Fruit fly (Drosophila melanogaster) whole organism, prepupa: Measurements from ENCODE around the gene Tektin-C.

Source experiments
- CG10631 ChIP-seq: fragments of 200-800 bp; sonication (Bioruptor generic); optimal IDR thresholded peaks from 2 replicates; lab custom pipeline; 2016; ENCODE audit warnings: missing biosample characterization, missing genetic modification characterization
- CG10669 ChIP-seq: fragments of 200-800 bp; sonication (Bioruptor generic); optimal IDR thresholded peaks from 3 replicates; lab custom pipeline; 2018; ENCODE audit warnings: missing biosample characterization, mild to moderate bottlenecking, missing genetic modification characterization, moderate library complexity
- CG11762 ChIP-seq: fragments of 200-800 bp; sonication (Bioruptor generic); optimal IDR thresholded peaks from 3 replicates; lab custom pipeline; 2016; ENCODE audit warnings: missing biosample characterization, missing genetic modification characterization; ENCODE audit not compliant: insufficient read depth
- CG11902 ChIP-seq: fragments of 200-800 bp; sonication (Bioruptor generic); optimal IDR thresholded peaks from 3 replicates; lab custom pipeline; 2016; ENCODE audit warnings: missing biosample characterization, missing genetic modification characterization
- CG15336 ChIP-seq: fragments of 200-800 bp; sonication (Bioruptor generic); IDR thresholded peaks from 2 replicates; pipeline ENCODE4 v1.3.6; 2022; ENCODE audit warnings: missing biosample characterization, missing genetic modification characterization
- CG16779 ChIP-seq: fragments of 200-800 bp; sonication (Bioruptor generic); optimal IDR thresholded peaks from 3 replicates; lab custom pipeline; 2017; ENCODE audit warnings: missing biosample characterization, mild to moderate bottlenecking, missing genetic modification characterization
- CG31627 ChIP-seq: fragments of 200-800 bp; sonication (Bioruptor generic); optimal IDR thresholded peaks from 3 replicates; lab custom pipeline; 2016; ENCODE audit warnings: missing biosample characterization, missing genetic modification characterization
- CG34406 ChIP-seq: fragments of 200-800 bp; sonication (Bioruptor generic); optimal IDR thresholded peaks from 3 replicates; lab custom pipeline; 2016; ENCODE audit warnings: missing biosample characterization, missing genetic modification characterization
- CG3919 ChIP-seq: fragments of 200-800 bp; sonication (Bioruptor generic); optimal IDR thresholded peaks from 3 replicates; lab custom pipeline; 2016; ENCODE audit warnings: missing biosample characterization, missing genetic modification characterization
- CG4318 ChIP-seq: fragments of 200-800 bp; sonication (Bioruptor generic); optimal IDR thresholded peaks from 3 replicates; lab custom pipeline; 2017; ENCODE audit warnings: missing biosample characterization, mild to moderate bottlenecking, missing genetic modification characterization
- CG6163 ChIP-seq: fragments of 200-800 bp; sonication (Bioruptor generic); IDR thresholded peaks from 3 replicates; pipeline ENCODE4 v1.3.6; 2022; ENCODE audit warnings: missing biosample characterization, missing genetic modification characterization
- CG6276 ChIP-seq: fragments of 200-800 bp; sonication (Bioruptor generic); optimal IDR thresholded peaks from 2 replicates; lab custom pipeline; 2017; ENCODE audit warnings: missing biosample characterization, mild to moderate bottlenecking, missing genetic modification characterization
- CG6808 ChIP-seq: fragments of 200-800 bp; sonication (Bioruptor generic); optimal IDR thresholded peaks from 3 replicates; lab custom pipeline; 2017; ENCODE audit warnings: missing biosample characterization, missing genetic modification characterization, mild to moderate bottlenecking, moderate library complexity, missing genetic modification reagents
- CG6854 ChIP-seq: fragments of 200-800 bp; sonication (Bioruptor generic); optimal IDR thresholded peaks from 2 replicates; lab custom pipeline; 2017; ENCODE audit warnings: missing biosample characterization, mild to moderate bottlenecking, missing genetic modification characterization
- CG7368 ChIP-seq: fragments of 200-800 bp; sonication (Bioruptor generic); optimal IDR thresholded peaks from 3 replicates; lab custom pipeline; 2016; ENCODE audit warnings: missing biosample characterization, missing genetic modification characterization
- CG8319 ChIP-seq: fragments of 200-800 bp; sonication (Bioruptor generic); optimal IDR thresholded peaks from 3 replicates; lab custom pipeline; 2016; ENCODE audit warnings: missing biosample characterization, missing genetic modification characterization
- CG8632 ChIP-seq: fragments of 200-800 bp; sonication (Bioruptor generic); optimal IDR thresholded peaks from 3 replicates; lab custom pipeline; 2016; ENCODE audit warnings: missing biosample characterization, missing genetic modification characterization
- CG9139 ChIP-seq: fragments of 200-800 bp; sonication (Bioruptor generic); optimal IDR thresholded peaks from 3 replicates; lab custom pipeline; 2017; ENCODE audit warnings: missing biosample characterization, mild to moderate bottlenecking, missing genetic modification characterization
- Eip78C ChIP-seq: fragments of 200-800 bp; sonication (Bioruptor generic); peaks from one replicate; lab custom pipeline; 2016; ENCODE audit warnings: missing biosample characterization, missing genetic modification characterization
- Ets21C ChIP-seq: fragments of 200-800 bp; sonication (Bioruptor generic); optimal IDR thresholded peaks from 3 replicates; lab custom pipeline; 2016; ENCODE audit warnings: missing biosample characterization, missing genetic modification characterization
- Gug ChIP-seq: fragments of 200-800 bp; sonication (Bioruptor generic); IDR thresholded peaks from 2 replicates; pipeline ENCODE4 v1.3.6; 2022; ENCODE audit warnings: missing biosample characterization, missing genetic modification characterization
- Hr38 ChIP-seq: sonication (Bioruptor generic); optimal IDR thresholded peaks from 2 replicates; lab custom pipeline; 2016; ENCODE audit warnings: missing biosample characterization, missing genetic modification characterization
- Hr39 ChIP-seq: fragments of 200-800 bp; sonication (Bioruptor generic); optimal IDR thresholded peaks from 2 replicates; lab custom pipeline; 2016; ENCODE audit warnings: missing biosample characterization, missing genetic modification characterization
- Hr4 ChIP-seq: fragments of 200-800 bp; sonication (Bioruptor generic); optimal IDR thresholded peaks from 3 replicates; lab custom pipeline; 2016; ENCODE audit warnings: missing biosample characterization, missing genetic modification characterization
- Lpt ChIP-seq: fragments of 200-800 bp; sonication (Bioruptor generic); optimal IDR thresholded peaks from 3 replicates; lab custom pipeline; 2016; ENCODE audit warnings: missing biosample characterization, missing genetic modification characterization
- Smox ChIP-seq: fragments of 200-800 bp; sonication (Bioruptor generic); optimal IDR thresholded peaks from 3 replicates; lab custom pipeline; 2016; ENCODE audit warnings: missing biosample characterization, missing genetic modification characterization
- Sox102F ChIP-seq: fragments of 200-800 bp; sonication (Bioruptor generic); optimal IDR thresholded peaks from 2 replicates; lab custom pipeline; 2016; ENCODE audit warnings: missing biosample characterization, mild to moderate bottlenecking, missing genetic modification characterization
- Sox14 ChIP-seq: fragments of 200-800 bp; sonication (Bioruptor generic); optimal IDR thresholded peaks from 3 replicates; lab custom pipeline; 2016; ENCODE audit warnings: missing biosample characterization, missing genetic modification characterization
- Sox15 ChIP-seq: fragments of 200-800 bp; sonication (Bioruptor generic); optimal IDR thresholded peaks from 3 replicates; lab custom pipeline; 2016; ENCODE audit warnings: missing biosample characterization, missing genetic modification characterization
- achi ChIP-seq: fragments of 200-800 bp; sonication (Bioruptor generic); optimal IDR thresholded peaks from 3 replicates; lab custom pipeline; 2016; ENCODE audit warnings: missing biosample characterization, missing genetic modification characterization
- cyc ChIP-seq: fragments of 200-800 bp; sonication (Bioruptor generic); optimal IDR thresholded peaks from 3 replicates; lab custom pipeline; 2016; ENCODE audit warnings: missing biosample characterization, missing genetic modification characterization
- dac ChIP-seq: fragments of 200-800 bp; sonication (Bioruptor generic); optimal IDR thresholded peaks from 2 replicates; lab custom pipeline; 2017; ENCODE audit warnings: missing biosample characterization, mild to moderate bottlenecking, missing genetic modification characterization
- dsx ChIP-seq: fragments of 200-800 bp; optimal IDR thresholded peaks from 3 replicates; lab custom pipeline; 2019; ENCODE audit warnings: missing biosample characterization, mild to moderate bottlenecking, missing genetic modification characterization, moderate library complexity; ENCODE audit not compliant: poor library complexity, severe bottlenecking
- eg ChIP-seq: fragments of 200-800 bp; sonication (Bioruptor generic); IDR thresholded peaks from 3 replicates; pipeline ENCODE4 v1.3.6; 2022; ENCODE audit warnings: missing biosample characterization, missing genetic modification characterization
- esn ChIP-seq: fragments of 200-800 bp; sonication (Bioruptor generic); optimal IDR thresholded peaks from 2 replicates; lab custom pipeline; 2016; ENCODE audit warnings: missing biosample characterization, mild to moderate bottlenecking, missing genetic modification characterization, moderate library complexity
- fd85E ChIP-seq: fragments of 200-800 bp; sonication (Bioruptor generic); optimal IDR thresholded peaks from 3 replicates; lab custom pipeline; 2016; ENCODE audit warnings: missing biosample characterization, missing genetic modification characterization
- fkh ChIP-seq: fragments of 200-800 bp; sonication (Bioruptor generic); optimal IDR thresholded peaks from 3 replicates; lab custom pipeline; 2017; ENCODE audit warnings: missing biosample characterization, mild to moderate bottlenecking, missing genetic modification characterization, moderate library complexity
- lz ChIP-seq: fragments of 200-800 bp; sonication (Bioruptor generic); optimal IDR thresholded peaks from 3 replicates; lab custom pipeline; 2016; ENCODE audit warnings: missing biosample characterization, missing genetic modification characterization
- pdm3 ChIP-seq: fragments of 200-800 bp; sonication (Bioruptor generic); optimal IDR thresholded peaks from 3 replicates; lab custom pipeline; 2016; ENCODE audit warnings: missing biosample characterization, missing genetic modification characterization
- spab ChIP-seq: fragments of 200-800 bp; sonication (Bioruptor generic); optimal IDR thresholded peaks from 2 replicates; lab custom pipeline; 2017; ENCODE audit warnings: missing biosample characterization, mild to moderate bottlenecking, missing genetic modification characterization, missing genetic modification reagents
- ss ChIP-seq, 2 experiments: fragments of 200-800 bp; sonication (Bioruptor generic); optimal IDR thresholded peaks; 2 replicates in 1 of 2; 3 replicates in 1 of 2; lab custom pipeline; 2017 to 2018; ENCODE audit warnings: mild to moderate bottlenecking in 2 of 2, missing biosample characterization in 2 of 2, missing genetic modification characterization in 2 of 2, moderate library complexity in 1 of 2
- topi ChIP-seq: fragments of 200-800 bp; sonication (Bioruptor generic); optimal IDR thresholded peaks from 3 replicates; lab custom pipeline; 2016; ENCODE audit warnings: missing biosample characterization, missing genetic modification characterization
- vri ChIP-seq: fragments of 200-800 bp; sonication (Bioruptor generic); optimal IDR thresholded peaks from 3 replicates; lab custom pipeline; 2016; ENCODE audit warnings: missing biosample characterization, mild to moderate bottlenecking, missing genetic modification characterization

Tektin-C gene

DNA sequence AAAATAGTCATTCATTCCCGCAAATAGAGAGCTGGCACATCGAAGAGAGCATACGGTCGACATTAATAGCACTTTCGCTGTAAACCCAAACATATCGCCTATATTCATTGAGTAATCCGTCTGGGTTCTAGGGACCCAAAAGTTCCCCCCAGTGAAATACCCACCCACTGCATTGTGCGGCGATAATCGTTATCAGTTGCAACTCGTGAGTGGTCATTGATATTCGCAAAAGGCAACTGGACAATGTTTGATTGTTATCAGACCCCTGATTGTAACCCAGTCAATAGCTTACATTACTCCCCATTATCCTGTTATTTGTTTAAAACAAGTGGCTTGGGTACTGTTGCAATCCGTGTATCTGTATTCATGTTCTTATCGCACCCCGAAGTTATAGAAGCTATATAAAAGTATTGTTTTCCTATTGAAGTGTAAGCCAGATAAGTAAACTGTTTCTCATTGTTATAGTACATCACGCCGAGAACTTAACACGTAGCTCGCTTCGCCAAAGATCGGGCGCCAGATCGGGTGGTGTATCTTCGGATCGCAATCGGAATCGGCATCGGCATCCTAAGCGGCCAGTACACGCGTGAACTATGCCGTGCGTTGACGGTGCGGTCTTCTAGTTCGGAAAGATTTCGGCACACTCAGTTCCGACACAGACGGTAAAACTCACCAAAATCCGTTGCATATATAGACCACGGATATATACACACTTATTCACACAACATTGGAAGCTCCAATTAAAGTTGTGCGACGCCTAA lies 42.6 kb downstream of the Tektin-C start:
- TF ChIP-seq Eip78C (GFP tag; lab: Kevin White, UChicago): peak; percentile 43
- no peak for TF ChIP-seq Sox15 (GFP tag; lab: Kevin White, UChicago)
- TF ChIP-seq esn (GFP tag; lab: Kevin White, UChicago): no peak
- no peak for TF ChIP-seq CG34406 (GFP tag; lab: Kevin White, UChicago)
- TF ChIP-seq CG7368 (GFP tag; lab: Kevin White, UChicago): no peak
- no peak for TF ChIP-seq Ets21C (GFP tag; lab: Kevin White, UChicago)
- TF ChIP-seq CG8632 (GFP tag; lab: Kevin White, UChicago): no peak
- TF ChIP-seq vri (GFP tag; lab: Kevin White, UChicago): peak; percentile 94
- TF ChIP-seq Sox102F (GFP tag; lab: Kevin White, UChicago): no peak
- no peak for TF ChIP-seq Smox (GFP tag; lab: Kevin White, UChicago)
- TF ChIP-seq CG15336: no peak
- no peak for TF ChIP-seq fkh
- TF ChIP-seq CG9139 (GFP tag; lab: Kevin White, UChicago): no peak
- no peak for TF ChIP-seq achi (GFP tag; lab: Kevin White, UChicago)
- TF ChIP-seq dac (GFP tag; lab: Kevin White, UChicago): no peak
- no peak for TF ChIP-seq CG3919 (GFP tag; lab: Kevin White, UChicago)
- peak; percentile 23; the same call in 1 of the 3 replicates for TF ChIP-seq eg
- TF ChIP-seq CG6276: no peak
- no peak for TF ChIP-seq CG6163 (GFP tag; lab: Robert Waterston, UW)
- no peak for TF ChIP-seq CG6808 (GFP tag; lab: Kevin White, UChicago)
- no peak for TF ChIP-seq cyc
- no peak for TF ChIP-seq CG11762 (GFP tag; lab: Kevin White, UChicago)
- TF ChIP-seq Sox14 (GFP tag; lab: Kevin White, UChicago): no peak
- no peak for TF ChIP-seq CG6854
- TF ChIP-seq Hr4 (GFP tag; lab: Kevin White, UChicago): no peak
- TF ChIP-seq Gug: 0 out of 2 replicates have a peak, but pooled peaks have one; percentile 7
- no peak for TF ChIP-seq spab (GFP tag; lab: Kevin White, UChicago)
- no peak for TF ChIP-seq pdm3 (GFP tag; lab: Kevin White, UChicago)
- no peak for TF ChIP-seq Hr39 (GFP tag; lab: Kevin White, UChicago)
- no peak for TF ChIP-seq ss (GFP tag; optimal IDR thresholded peaks at IDR 0.05; lab: Kevin White, UChicago)
- TF ChIP-seq CG10669: no peak
- peak; percentile 3 for TF ChIP-seq Lpt
- TF ChIP-seq Hr38 (GFP tag; lab: Kevin White, UChicago): no peak
- TF ChIP-seq CG31627 (GFP tag; lab: Kevin White, UChicago): no peak
- TF ChIP-seq CG11902 (GFP tag; lab: Kevin White, UChicago): no peak
- TF ChIP-seq dsx (GFP tag; lab: Kevin White, UChicago): no peak
- no peak for TF ChIP-seq CG16779 (tag; lab: Kevin White, UChicago)
- no peak for TF ChIP-seq lz (GFP tag; lab: Kevin White, UChicago)
- no peak for TF ChIP-seq CG8319 (GFP tag; lab: Kevin White, UChicago)
- no peak for TF ChIP-seq CG4318 (GFP tag; lab: Kevin White, UChicago)
- TF ChIP-seq topi: no peak
- no peak for TF ChIP-seq CG10631 (GFP tag; lab: Kevin White, UChicago)
- no peak for TF ChIP-seq fd85E (GFP tag; lab: Kevin White, UChicago)
- TF ChIP-seq, all 60 proteins: peak for 5
